Worm (Caenorhabditis elegans): ENCODE data around the gene pdhk-2.

- TF ChIP-seq daf-12 (tag; optimal IDR thresholded peaks at IDR 0.05), result no peak
- no peak for TF ChIP-seq nhr-12 (tag; optimal IDR thresholded peaks at IDR 0.05)
- no peak for TF ChIP-seq unc-62 (GFP tag; optimal IDR thresholded peaks at IDR 0.05)
- no peak for TF ChIP-seq ama-1 (optimal IDR thresholded peaks at IDR 0.05)
- no peak for TF ChIP-seq nhr-76 (tag; optimal IDR thresholded peaks at IDR 0.05)
- TF ChIP-seq pha-4 (tag; optimal IDR thresholded peaks at IDR 0.05), result no peak
- TF ChIP-seq snpc-4 (tag; optimal IDR thresholded peaks at IDR 0.05), result no peak
- no peak for TF ChIP-seq ceh-9 (tag; optimal IDR thresholded peaks at IDR 0.05)
- TF ChIP-seq sea-2 (GFP tag; optimal IDR thresholded peaks at IDR 0.05), result no peak
- TF ChIP-seq jun-1 (tag; optimal IDR thresholded peaks at IDR 0.05), result no peak
- TF ChIP-seq aly-2 (tag; optimal IDR thresholded peaks at IDR 0.05), result no peak
- TF ChIP-seq lin-39 (tag; optimal IDR thresholded peaks at IDR 0.05), result no peak
Observed at ce11 chrIII:8750606-8751005, 9.4 kb upstream of the pdhk-2 start, which contains the start of gene ugtp-1.

All from whole organism, L3 larva.